Worm (Caenorhabditis elegans) whole organism, mixed stage, embryonic: Measurements from ENCODE around the gene ZC455.1.

Experiments used
- M03D4.4 ChIP-seq: sonication (generic microtip); optimal IDR thresholded peaks from 2 replicates; lab custom pipeline; 2017; ENCODE audit warnings: mild to moderate bottlenecking, missing genetic modification characterization, missing compliant biosample characterization
- ces-1 ChIP-seq: fragments of 150-350 bp; optimal IDR thresholded peaks from 2 replicates; lab custom pipeline; 2014; ENCODE audit warnings: missing biosample characterization, missing genetic modification reagents, missing genetic modification characterization
- drap-1 ChIP-seq: fragments of 200-800 bp; sonication (Bioruptor generic); optimal IDR thresholded peaks from 3 replicates; lab custom pipeline; 2018; ENCODE audit warnings: mild to moderate bottlenecking, missing genetic modification characterization, missing compliant biosample characterization
- elt-1 ChIP-seq: sonication (generic microtip); optimal IDR thresholded peaks from 2 replicates; lab custom pipeline; 2017; ENCODE audit warnings: missing genetic modification characterization, mild to moderate bottlenecking, missing compliant biosample characterization, antibody characterized with exemption, moderate library complexity, borderline replicate concordance; ENCODE audit not compliant: insufficient read depth
- elt-3 ChIP-seq: fragments of 150-350 bp; optimal IDR thresholded peaks from 2 replicates; lab custom pipeline; 2014; ENCODE audit warnings: missing biosample characterization, missing genetic modification characterization
- hlh-1 ChIP-seq: fragments of 150-350 bp; optimal IDR thresholded peaks from 2 replicates; lab custom pipeline; 2014; ENCODE audit warnings: missing biosample characterization, missing genetic modification reagents, missing genetic modification characterization
- lsy-2 ChIP-seq: fragments of 150-350 bp; optimal IDR thresholded peaks from 2 replicates; lab custom pipeline; 2014; ENCODE audit warnings: missing biosample characterization, missing genetic modification characterization
- mab-5 ChIP-seq: fragments of 150-350 bp; optimal IDR thresholded peaks from 2 replicates; lab custom pipeline; 2014; ENCODE audit warnings: missing biosample characterization, missing genetic modification characterization
- nhr-237 ChIP-seq: fragments of 150-350 bp; optimal IDR thresholded peaks from 2 replicates; lab custom pipeline; 2014; ENCODE audit warnings: missing biosample characterization, missing genetic modification characterization
- nhr-28 ChIP-seq: fragments of 150-350 bp; optimal IDR thresholded peaks from 2 replicates; lab custom pipeline; 2014; ENCODE audit warnings: missing biosample characterization, missing genetic modification characterization
- pha-4 ChIP-seq: fragments of 150-350 bp; optimal IDR thresholded peaks from 2 replicates; lab custom pipeline; 2018; ENCODE audit warnings: missing biosample characterization, missing genetic modification reagents, missing genetic modification characterization
- snpc-4 ChIP-seq: fragments of 150-350 bp; optimal IDR thresholded peaks from 2 replicates; lab custom pipeline; 2014; ENCODE audit warnings: missing biosample characterization, missing genetic modification characterization
- unc-62 ChIP-seq: fragments of 150-350 bp; optimal IDR thresholded peaks from 2 replicates; lab custom pipeline; 2014; ENCODE audit warnings: missing biosample characterization, missing genetic modification reagents, missing genetic modification characterization
- ztf-11 ChIP-seq: fragments of 150-350 bp; optimal IDR thresholded peaks from 2 replicates; lab custom pipeline; 2014; ENCODE audit warnings: missing biosample characterization, missing genetic modification characterization

DNA sequence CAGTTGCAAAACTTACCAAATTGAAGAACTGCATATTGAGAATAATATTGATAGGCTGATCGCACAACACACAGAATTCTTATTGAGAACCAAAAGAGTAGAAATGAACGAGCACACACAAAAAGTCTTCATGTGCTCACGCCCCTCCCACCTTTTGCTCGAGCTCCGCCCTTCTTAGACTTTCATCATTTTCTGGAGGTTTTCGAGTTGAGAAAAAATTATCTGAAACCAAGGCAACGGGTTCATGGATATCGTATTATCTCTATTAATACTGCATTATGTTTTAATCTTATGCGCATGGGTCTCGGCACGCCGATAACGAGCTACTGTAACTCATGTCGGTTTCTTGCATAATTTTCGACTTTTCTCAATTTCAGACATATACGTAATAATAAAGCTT lies 47.4 kb upstream of the ZC455.1 start, which contains the start of gene R11D1.12:
- TF ChIP-seq nhr-28 (tag; lab: Kevin White, UChicago) (no peak), M03D4.4 (tag; lab: Kevin White, UChicago) (no peak), elt-3 (tag; lab: Kevin White, UChicago) (no peak), hlh-1 (no peak), drap-1 (GFP tag; lab: Kevin White, UChicago) (no peak), snpc-4 (tag; lab: Kevin White, UChicago) (no peak), ztf-11 (tag; lab: Kevin White, UChicago) (no peak), elt-1 (tag; lab: Kevin White, UChicago) (no peak), nhr-237 (tag; lab: Kevin White, UChicago) (no peak), unc-62 (GFP tag; lab: Kevin White, UChicago) (no peak), lsy-2 (tag; lab: Kevin White, UChicago) (no peak), pha-4 (tag; lab: Kevin White, UChicago) (no peak), ces-1 (GFP tag; lab: Kevin White, UChicago) (no peak), mab-5 (tag; lab: Kevin White, UChicago) (no peak)
